Worm (Caenorhabditis elegans) whole organism, L3 larva: ENCODE results near the gene bli-1.

Experiments used
- aly-2 ChIP-seq: fragments of 150-350 bp; optimal IDR thresholded peaks from 2 replicates; lab custom pipeline; 2014; ENCODE audit warnings: missing biosample characterization, missing genetic modification characterization
- ama-1 ChIP-seq: fragments of 150-350 bp; optimal IDR thresholded peaks from 2 replicates; lab custom pipeline; 2018
- ceh-28 ChIP-seq: fragments of 150-350 bp; optimal IDR thresholded peaks from 2 replicates; lab custom pipeline; 2014; ENCODE audit warnings: missing biosample characterization, missing genetic modification reagents, missing genetic modification characterization
- ceh-82 ChIP-seq: fragments of 150-350 bp; optimal IDR thresholded peaks from 2 replicates; lab custom pipeline; 2014; ENCODE audit warnings: missing biosample characterization, missing genetic modification characterization
- egl-27 ChIP-seq: sonication (generic microtip); optimal IDR thresholded peaks from 4 replicates; lab custom pipeline; 2017; ENCODE audit warnings: missing biosample characterization, missing genetic modification reagents, missing genetic modification characterization
- egl-5 ChIP-seq: fragments of 150-350 bp; optimal IDR thresholded peaks from 2 replicates; lab custom pipeline; 2017; ENCODE audit warnings: missing biosample characterization, missing genetic modification reagents, missing genetic modification characterization, inconsistent platforms
- elt-2 ChIP-seq: sonication (generic microtip); optimal IDR thresholded peaks from 2 replicates; lab custom pipeline; 2016; ENCODE audit warnings: missing genetic modification reagents, mild to moderate bottlenecking, missing genetic modification characterization, missing compliant biosample characterization
- elt-3 ChIP-seq, 3 experiments: fragments of 150-350 bp in 1 of 3; sonication (generic microtip) in 2 of 3; optimal IDR thresholded peaks; 2 replicates in 2 of 3; 4 replicates in 1 of 3; lab custom pipeline; 2014 to 2017; ENCODE audit warnings: missing biosample characterization in 3 of 3, missing genetic modification characterization in 3 of 3
- eor-1 ChIP-seq, 2 experiments: fragments of 150-350 bp; optimal IDR thresholded peaks; 2 replicates each; lab custom pipeline; 2014 to 2018; ENCODE audit warnings: missing biosample characterization in 2 of 2, missing genetic modification characterization in 2 of 2
- fkh-10 ChIP-seq: sonication (generic microtip); optimal IDR thresholded peaks from 2 replicates; lab custom pipeline; 2017; ENCODE audit warnings: missing biosample characterization, missing genetic modification reagents, missing genetic modification characterization
- fkh-2 ChIP-seq: fragments of 150-350 bp; optimal IDR thresholded peaks from 2 replicates; lab custom pipeline; 2014; ENCODE audit warnings: missing biosample characterization, missing genetic modification reagents, missing genetic modification characterization
- fos-1 ChIP-seq: fragments of 150-350 bp; optimal IDR thresholded peaks from 2 replicates; lab custom pipeline; 2014; ENCODE audit warnings: missing biosample characterization, missing genetic modification characterization
- hmg-11 ChIP-seq: sonication (generic microtip); optimal IDR thresholded peaks from 2 replicates; lab custom pipeline; 2016; ENCODE audit warnings: missing genetic modification characterization, missing compliant biosample characterization
- jun-1 ChIP-seq: fragments of 150-350 bp; optimal IDR thresholded peaks from 2 replicates; lab custom pipeline; 2014; ENCODE audit warnings: missing biosample characterization, missing genetic modification reagents, missing genetic modification characterization
- mdl-1 ChIP-seq: fragments of 150-350 bp; optimal IDR thresholded peaks from 2 replicates; lab custom pipeline; 2014; ENCODE audit warnings: missing biosample characterization, missing genetic modification characterization
- nfya-1 ChIP-seq: sonication (generic microtip); optimal IDR thresholded peaks from 2 replicates; lab custom pipeline; 2017; ENCODE audit warnings: missing genetic modification characterization, mild to moderate bottlenecking, missing compliant biosample characterization, antibody characterized with exemption, moderate library complexity; ENCODE audit not compliant: insufficient read depth
- nhr-12 ChIP-seq: fragments of 150-350 bp; optimal IDR thresholded peaks from 2 replicates; lab custom pipeline; 2014; ENCODE audit warnings: missing biosample characterization, missing genetic modification characterization
- nhr-23 ChIP-seq: fragments of 150-350 bp; optimal IDR thresholded peaks from 2 replicates; lab custom pipeline; 2014; ENCODE audit warnings: missing biosample characterization, missing genetic modification reagents, missing genetic modification characterization
- nhr-237 ChIP-seq: fragments of 150-350 bp; optimal IDR thresholded peaks from 2 replicates; lab custom pipeline; 2014; ENCODE audit warnings: missing biosample characterization, missing genetic modification characterization
- nhr-25 ChIP-seq: sonication (generic microtip); optimal IDR thresholded peaks from 2 replicates; lab custom pipeline; 2017; ENCODE audit warnings: missing biosample characterization, missing genetic modification characterization
- nhr-28 ChIP-seq: fragments of 150-350 bp; optimal IDR thresholded peaks from 2 replicates; lab custom pipeline; 2014; ENCODE audit warnings: missing biosample characterization, missing genetic modification characterization
- nhr-76 ChIP-seq: fragments of 150-350 bp; sonication (generic microtip); optimal IDR thresholded peaks from 5 replicates; lab custom pipeline; 2014; ENCODE audit warnings: missing biosample characterization, missing genetic modification characterization
- pqm-1 ChIP-seq: fragments of 150-350 bp; optimal IDR thresholded peaks from 2 replicates; lab custom pipeline; 2017; ENCODE audit warnings: missing biosample characterization, missing genetic modification characterization, inconsistent platforms
- skn-1 ChIP-seq: fragments of 150-350 bp; optimal IDR thresholded peaks from 2 replicates; lab custom pipeline; 2014; ENCODE audit warnings: missing biosample characterization, missing genetic modification characterization
- unc-39 ChIP-seq: sonication (generic microtip); optimal IDR thresholded peaks from 4 replicates; lab custom pipeline; 2017; ENCODE audit warnings: missing biosample characterization, missing genetic modification characterization
- ztf-11 ChIP-seq: fragments of 150-350 bp; optimal IDR thresholded peaks from 2 replicates; lab custom pipeline; 2014; ENCODE audit warnings: missing biosample characterization, missing genetic modification characterization
- ztf-4 ChIP-seq: fragments of 150-350 bp; optimal IDR thresholded peaks from 2 replicates; lab custom pipeline; 2014; ENCODE audit warnings: missing biosample characterization, missing genetic modification characterization

bli-1 gene

ce11 chrII:10693655-10694054, 15.1 kb upstream of the bli-1 start, which contains the start of gene gbh-1:
Gene gbh-1, minus strand, starts transcription at chrII:10693803.
- TF ChIP-seq pqm-1 (tag; lab: Kevin White, UChicago) (peak; percentile 53), ceh-82 (tag; lab: Kevin White, UChicago) (no peak), unc-39 (tag; lab: Kevin White, UChicago) (no peak), nhr-28 (no peak), elt-3 (tag; optimal IDR thresholded peaks at IDR 0.05; lab: Kevin White, UChicago) (no peak), nhr-12 (no peak), fkh-2 (no peak), elt-2 (tag; lab: Kevin White, UChicago) (peak; percentile 60), nhr-76 (no peak), nfya-1 (tag; lab: Kevin White, UChicago) (no peak), egl-27 (tag; lab: Kevin White, UChicago) (no peak), fkh-10 (GFP tag; lab: Kevin White, UChicago) (no peak)

- no peak for TF ChIP-seq hmg-11 (tag; lab: Kevin White, UChicago)
- no peak for TF ChIP-seq nhr-23 (tag; lab: Kevin White, UChicago)
- TF ChIP-seq skn-1 (tag; lab: Kevin White, UChicago): no peak
- TF ChIP-seq eor-1 (tag; optimal IDR thresholded peaks at IDR 0.05; lab: Kevin White, UChicago): no peak
- TF ChIP-seq nhr-28: no peak
- TF ChIP-seq ceh-28 (tag; lab: Kevin White, UChicago): no peak
- no peak for TF ChIP-seq ceh-82 (tag; lab: Kevin White, UChicago)
- TF ChIP-seq ztf-11: no peak
- TF ChIP-seq fos-1 (tag; lab: Kevin White, UChicago): no peak
- TF ChIP-seq ztf-4 (tag; lab: Kevin White, UChicago): no peak
- TF ChIP-seq, all 47 proteins: peak for 0
Observed at ce11 chrII:10694713-10695112, 14.0 kb upstream of the bli-1 start, which contains the start of gene lgc-57. Gene lgc-57, plus strand, starts transcription at chrII:10695013.

ce11 chrII:10696060-10696459, 12.7 kb upstream of the bli-1 start:
- TF ChIP-seq jun-1 (tag; lab: Kevin White, UChicago): no peak
- TF ChIP-seq fkh-10 (GFP tag; lab: Kevin White, UChicago): peak; percentile 5

DNA sequence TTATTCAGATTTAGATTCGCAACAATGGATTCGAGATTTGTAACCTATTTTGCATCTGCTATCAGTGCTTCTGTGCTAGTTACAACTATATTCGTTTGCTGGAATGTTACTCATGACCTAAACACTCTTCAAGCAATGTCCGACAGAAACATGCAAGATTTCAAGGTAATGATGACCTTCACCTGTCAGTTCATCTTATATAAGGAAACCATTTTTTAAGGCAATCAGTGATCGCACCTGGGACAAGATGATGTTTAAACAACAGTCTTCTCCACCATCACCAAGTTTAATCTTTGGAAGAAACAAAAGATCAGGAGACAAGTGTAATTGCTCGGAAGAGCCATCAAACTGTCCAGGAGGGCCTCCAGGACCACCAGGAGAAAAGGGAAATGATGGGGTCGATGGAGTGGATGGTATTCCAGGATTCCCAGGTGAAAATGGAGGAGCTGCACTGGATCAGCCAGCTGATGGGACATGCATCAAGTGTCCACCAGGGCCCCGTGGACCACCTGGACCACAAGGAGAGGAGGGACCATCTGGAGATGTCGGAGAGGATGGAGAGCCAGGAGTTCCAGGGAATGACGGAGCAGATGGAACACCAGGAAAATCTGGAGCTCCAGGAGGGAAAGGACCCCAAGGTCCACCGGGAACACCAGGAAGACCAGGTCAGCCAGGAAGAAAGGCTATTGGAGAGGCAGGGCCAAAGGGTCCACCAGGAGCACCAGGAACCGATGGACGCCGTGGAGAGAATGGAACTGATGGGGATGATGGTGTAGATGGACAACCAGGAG, 5.0 kb upstream of the bli-1 start, which contains the start of gene col-79:
Gene col-79, plus strand, starts transcription at position 20 of the 791 bp plus-strand sequence.
- TF ChIP-seq egl-5 (no peak), nhr-25 (tag; lab: Kevin White, UChicago) (peak; percentile 69), elt-2 (tag; lab: Kevin White, UChicago) (no peak)
- TF ChIP-seq, all 47 proteins: peak for 1

DNA sequence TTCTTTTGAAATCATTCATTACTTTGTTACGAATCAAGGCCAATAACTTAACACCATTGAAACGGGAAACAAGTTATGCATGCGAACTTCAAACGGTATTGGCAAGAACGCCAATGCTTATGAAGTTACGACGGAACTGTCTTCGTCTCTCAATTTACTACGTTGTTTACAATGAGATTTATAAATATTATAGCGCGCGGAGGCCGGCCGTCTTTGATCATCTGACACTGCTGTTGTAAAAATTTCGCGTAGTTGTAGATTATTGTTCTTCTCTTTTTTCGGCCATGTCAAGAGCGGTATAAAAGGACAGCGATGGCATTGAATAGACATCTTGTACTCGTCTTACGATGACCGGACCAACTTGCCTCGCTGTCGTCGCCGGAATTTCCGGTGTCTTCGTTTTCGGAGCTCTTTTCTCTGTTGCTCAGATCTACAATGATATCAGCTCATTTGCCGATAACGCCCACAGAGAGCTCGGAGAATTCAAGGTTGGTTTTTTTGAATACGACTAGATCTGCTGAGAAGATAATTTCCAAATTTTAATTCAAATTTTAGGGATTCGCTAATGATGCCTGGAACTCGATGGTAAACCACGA, 4.1 kb upstream of the bli-1 start, which contains the start of gene col-39:
Gene col-39, plus strand, starts transcription at position 342 of the 596 bp plus-strand sequence.
- no peak for TF ChIP-seq ztf-11
- peak; percentile 56 for TF ChIP-seq nhr-25 (tag; lab: Kevin White, UChicago)
- TF ChIP-seq aly-2: no peak
- peak; percentile 69 for TF ChIP-seq ama-1 (lab: Kevin White, UChicago)
- TF ChIP-seq ztf-4 (tag; lab: Kevin White, UChicago): no peak

DNA sequence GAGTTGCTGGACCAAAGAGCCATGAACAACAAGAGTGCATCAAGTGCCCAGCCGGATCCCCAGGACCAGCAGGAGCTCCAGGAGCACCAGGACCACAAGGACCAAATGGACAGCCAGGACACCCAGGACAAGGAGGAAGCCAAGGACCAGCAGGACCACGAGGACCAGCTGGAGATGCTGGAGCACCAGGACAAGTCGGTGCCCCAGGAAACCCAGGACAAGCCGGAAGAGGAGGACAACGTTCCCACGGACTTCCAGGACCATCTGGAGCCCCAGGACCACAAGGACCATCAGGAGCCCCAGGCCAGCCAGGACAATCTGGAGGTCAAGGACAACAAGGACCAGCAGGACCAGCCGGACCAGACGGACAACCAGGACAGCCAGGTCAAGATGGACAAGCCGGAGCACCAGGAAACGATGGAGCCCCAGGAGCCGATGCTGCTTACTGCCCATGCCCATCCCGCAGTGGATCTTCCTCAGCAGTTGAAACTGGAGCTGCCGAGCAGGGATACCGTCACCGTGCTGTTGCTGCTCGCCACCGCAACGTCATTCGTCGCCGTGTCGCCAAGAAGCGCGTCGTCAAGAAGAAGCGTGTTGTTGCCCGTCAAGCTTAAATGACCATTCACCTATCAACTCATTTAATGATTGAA, 3.3 kb upstream of the bli-1 start:
- TF ChIP-seq nhr-237 (no peak), eor-1 (tag; optimal IDR thresholded peaks at IDR 0.05; lab: Kevin White, UChicago) (no peak), elt-3 (tag; optimal IDR thresholded peaks at IDR 0.05; lab: Kevin White, UChicago) (no peak)

DNA sequence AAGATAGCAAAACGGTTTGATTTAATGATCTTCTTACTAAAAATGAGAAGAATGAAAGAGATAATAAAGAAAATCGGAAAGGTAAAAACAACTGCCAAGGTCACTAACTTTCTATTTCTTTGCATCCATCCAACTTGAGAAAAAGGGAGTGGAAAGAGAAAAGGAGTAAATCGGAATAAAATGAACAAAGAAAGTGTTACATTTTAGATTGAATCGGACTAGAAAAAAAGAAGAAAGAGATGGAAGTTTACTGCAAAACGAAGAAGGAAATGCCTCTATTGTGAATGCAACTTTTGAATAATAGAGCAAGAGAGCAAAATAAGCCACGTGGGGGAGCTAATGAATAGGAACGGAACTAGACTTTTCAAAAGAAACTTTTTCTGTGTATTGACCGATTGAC, 2.7 kb upstream of the bli-1 start:
- TF ChIP-seq mdl-1 (no peak), egl-5 (no peak), nhr-25 (tag; lab: Kevin White, UChicago) (peak; percentile 18), fkh-10 (GFP tag; lab: Kevin White, UChicago) (peak; percentile 71)
